Worm (Caenorhabditis elegans) whole organism, young adult: ENCODE measurements around the gene C27A7.5.

Experiments used
- B0336.3 ChIP-seq: fragments of 200-800 bp; sonication (Bioruptor generic); IDR thresholded peaks from 2 replicates; pipeline ENCODE4 v1.3.6; 2022; ENCODE audit warnings: missing genetic modification characterization, missing compliant biosample characterization
- F23B12.7 ChIP-seq: sonication (generic microtip); optimal IDR thresholded peaks from 2 replicates; lab custom pipeline; 2017; ENCODE audit warnings: missing genetic modification characterization, mild to moderate bottlenecking, missing compliant biosample characterization, antibody characterized with exemption, moderate library complexity; ENCODE audit not compliant: insufficient read depth
- F37B4.10 ChIP-seq: fragments of 200-800 bp; sonication (Bioruptor generic); IDR thresholded peaks from 2 replicates; pipeline ENCODE4 v1.3.6; 2022; ENCODE audit warnings: missing genetic modification characterization, missing compliant biosample characterization
- T07F8.4 ChIP-seq: sonication (generic microtip); optimal IDR thresholded peaks from 2 replicates; lab custom pipeline; 2016; ENCODE audit warnings: mild to moderate bottlenecking, missing genetic modification characterization, moderate library complexity, missing compliant biosample characterization
- Y53F4B.3 ChIP-seq: fragments of 200-800 bp; sonication (Bioruptor generic); IDR thresholded peaks from 2 replicates; pipeline ENCODE4 v1.3.6; 2022; ENCODE audit warnings: missing genetic modification reagents, missing genetic modification characterization, missing compliant biosample characterization
- ccch-3 ChIP-seq: fragments of 200-800 bp; sonication (Bioruptor generic); optimal IDR thresholded peaks from 2 replicates; lab custom pipeline; 2018; ENCODE audit warnings: mild to moderate bottlenecking, missing genetic modification characterization, missing compliant biosample characterization
- cebp-1 ChIP-seq, 2 experiments: fragments of 200-800 bp in 1 of 2; sonication (Bioruptor generic) in 1 of 2; sonication (generic microtip) in 1 of 2; IDR thresholded peaks in 1 of 2; optimal IDR thresholded peaks in 1 of 2; 2 replicates each; pipeline versions ENCODE4 v1.3.6 to Lab custom; 2017 to 2022; ENCODE audit warnings: missing compliant biosample characterization in 2 of 2, missing genetic modification characterization in 2 of 2, mild to moderate bottlenecking in 1 of 2, missing genetic modification reagents in 1 of 2, moderate library complexity in 1 of 2
- ceh-100 ChIP-seq: fragments of 200-800 bp; sonication (Bioruptor generic); IDR thresholded peaks from 2 replicates; pipeline ENCODE4 v1.3.6; 2022; ENCODE audit warnings: missing genetic modification reagents, missing genetic modification characterization, missing compliant biosample characterization
- dpff-1 ChIP-seq: sonication (generic microtip); optimal IDR thresholded peaks from 2 replicates; lab custom pipeline; 2017; ENCODE audit warnings: mild to moderate bottlenecking, missing genetic modification characterization, missing compliant biosample characterization
- egrh-3 ChIP-seq: fragments of 200-800 bp; sonication (Bioruptor generic); IDR thresholded peaks from 2 replicates; pipeline ENCODE4 v1.3.6; 2022; ENCODE audit warnings: missing genetic modification reagents, missing genetic modification characterization, missing compliant biosample characterization
- hlh-26 ChIP-seq: fragments of 200-800 bp; sonication (Bioruptor generic); conservative IDR thresholded peaks from 2 replicates; pipeline ENCODE4 v1.3.6; 2022; ENCODE audit warnings: missing genetic modification reagents, missing genetic modification characterization, missing compliant biosample characterization
- hmg-1.2 ChIP-seq: fragments of 200-800 bp; sonication (Bioruptor generic); IDR thresholded peaks from 2 replicates; pipeline ENCODE4 v1.3.6; 2022; ENCODE audit warnings: missing genetic modification reagents, missing genetic modification characterization, missing compliant biosample characterization
- hsf-1 ChIP-seq: fragments of 200-800 bp; sonication (Bioruptor generic); IDR thresholded peaks from 2 replicates; pipeline ENCODE4 v1.3.6; 2022; ENCODE audit warnings: missing genetic modification reagents, missing genetic modification characterization, missing compliant biosample characterization
- lag-1 ChIP-seq: fragments of 200-800 bp; sonication (Bioruptor generic); IDR thresholded peaks from 2 replicates; pipeline ENCODE4 v1.3.6; 2022; ENCODE audit warnings: missing genetic modification reagents, missing genetic modification characterization, missing compliant biosample characterization
- let-607 ChIP-seq, 2 experiments: fragments of 200-800 bp in 1 of 2; sonication (Bioruptor generic) in 1 of 2; sonication (generic microtip) in 1 of 2; optimal IDR thresholded peaks; 2 replicates each; lab custom pipeline; 2016 to 2018; ENCODE audit warnings: mild to moderate bottlenecking in 2 of 2, missing compliant biosample characterization in 2 of 2, missing genetic modification characterization in 2 of 2, moderate library complexity in 2 of 2, missing genotype in 1 of 2
- lir-1 ChIP-seq: fragments of 200-800 bp; sonication (Bioruptor generic); conservative IDR thresholded peaks from 2 replicates; pipeline ENCODE4 v1.3.6; 2022; ENCODE audit warnings: missing genetic modification reagents, missing genetic modification characterization, missing compliant biosample characterization
- madf-3 ChIP-seq: fragments of 200-800 bp; sonication (Bioruptor generic); IDR thresholded peaks from 2 replicates; pipeline ENCODE4 v1.3.6; 2022; ENCODE audit warnings: missing genetic modification reagents, missing genetic modification characterization, missing compliant biosample characterization
- nfya-2 ChIP-seq: fragments of 200-800 bp; sonication (Bioruptor generic); IDR thresholded peaks from 2 replicates; pipeline ENCODE4 v1.3.6; 2022; ENCODE audit warnings: missing genetic modification reagents, missing genetic modification characterization, missing compliant biosample characterization
- nhr-120 ChIP-seq: fragments of 200-800 bp; sonication (Bioruptor generic); IDR thresholded peaks from 2 replicates; pipeline ENCODE4 v1.3.6; 2022; ENCODE audit warnings: missing genetic modification characterization, missing compliant biosample characterization
- nhr-27 ChIP-seq: fragments of 200-800 bp; sonication (Bioruptor generic); optimal IDR thresholded peaks from 2 replicates; lab custom pipeline; 2018; ENCODE audit warnings: mild to moderate bottlenecking, missing genetic modification characterization, moderate library complexity, missing compliant biosample characterization
- pbrm-1 ChIP-seq: fragments of 200-800 bp; sonication (Bioruptor generic); IDR thresholded peaks from 2 replicates; pipeline ENCODE4 v1.3.6; 2022; ENCODE audit warnings: missing genetic modification reagents, missing genetic modification characterization, missing compliant biosample characterization
- rcor-1 ChIP-seq: fragments of 200-800 bp; sonication (Bioruptor generic); IDR thresholded peaks from 2 replicates; pipeline ENCODE4 v1.3.6; 2022; ENCODE audit warnings: missing genetic modification reagents, missing genetic modification characterization, missing compliant biosample characterization
- sea-2 ChIP-seq: fragments of 200-800 bp; sonication (Bioruptor generic); IDR thresholded peaks from 2 replicates; pipeline ENCODE4 v1.3.6; 2022; ENCODE audit warnings: missing genetic modification characterization, missing compliant biosample characterization
- snpc-4 ChIP-seq, 5 experiments: fragments of 150-350 bp in 1 of 5; sonication (generic microtip) in 4 of 5; optimal IDR thresholded peaks; 2 replicates each; lab custom pipeline; 2014 to 2018; ENCODE audit warnings: missing genetic modification characterization in 5 of 5, missing biosample characterization in 3 of 5, antibody characterized with exemption in 2 of 5, mild to moderate bottlenecking in 2 of 5, missing compliant biosample characterization in 2 of 5, missing genotype in 2 of 5, moderate library complexity in 2 of 5, missing genetic modification reagents in 1 of 5
- unc-62 ChIP-seq: fragments of 150-350 bp; optimal IDR thresholded peaks from 2 replicates; lab custom pipeline; 2014; ENCODE audit warnings: missing biosample characterization, missing genetic modification reagents, missing genetic modification characterization
- zfh-2 ChIP-seq: fragments of 200-800 bp; sonication (Bioruptor generic); conservative IDR thresholded peaks from 2 replicates; pipeline ENCODE4 v1.3.6; 2022; ENCODE audit warnings: missing genetic modification reagents, missing genetic modification characterization, missing compliant biosample characterization
- ztf-28 ChIP-seq: fragments of 200-800 bp; sonication (Bioruptor generic); IDR thresholded peaks from 2 replicates; pipeline ENCODE4 v1.3.6; 2022; ENCODE audit warnings: missing genetic modification reagents, missing genetic modification characterization, missing compliant biosample characterization
- ztf-3 ChIP-seq: fragments of 200-800 bp; sonication (Bioruptor generic); optimal IDR thresholded peaks from 2 replicates; lab custom pipeline; 2018; ENCODE audit warnings: mild to moderate bottlenecking, missing genetic modification characterization, missing compliant biosample characterization
- ztf-6 ChIP-seq: fragments of 200-800 bp; sonication (Bioruptor generic); IDR thresholded peaks from 2 replicates; pipeline ENCODE4 v1.3.6; 2022; ENCODE audit warnings: missing genetic modification reagents, missing genetic modification characterization, missing compliant biosample characterization

Gene C27A7.5

ce11 chrV:12162906-12163305, 786 bp upstream of the C27A7.5 start, which contains the start of gene srj-4 (continued):
- TF ChIP-seq F37B4.10 (GFP tag; lab: Robert Waterston, UW): no peak

ce11 chrV:12161157-12161556, 963 bp downstream of the C27A7.5 start:
- TF ChIP-seq Y53F4B.3 (GFP tag; lab: Robert Waterston, UW) (no peak), F23B12.7 (tag; lab: Kevin White, UChicago) (no peak), ztf-3 (GFP tag; lab: Kevin White, UChicago) (no peak), cebp-1 (GFP tag; IDR thresholded peaks at IDR 0.05; lab: Robert Waterston, UW) (no peak), cebp-1 (tag; optimal IDR thresholded peaks at IDR 0.05; lab: Kevin White, UChicago) (no peak), ztf-6 (no peak), unc-62 (no peak), ceh-100 (GFP tag; lab: Robert Waterston, UW) (no peak), nhr-120 (no peak), hlh-26 (GFP tag; lab: Robert Waterston, UW) (no peak), T07F8.4 (tag; lab: Kevin White, UChicago) (no peak), let-607 (tag; optimal IDR thresholded peaks at IDR 0.05; lab: Kevin White, UChicago) (no peak), pbrm-1 (no peak), B0336.3 (GFP tag; lab: Robert Waterston, UW) (no peak), hmg-1.2 (GFP tag; lab: Robert Waterston, UW) (no peak), sea-2 (no peak), F37B4.10 (GFP tag; lab: Robert Waterston, UW) (no peak), rcor-1 (GFP tag; lab: Robert Waterston, UW) (no peak), nhr-27 (tag; lab: Kevin White, UChicago) (no peak)
- TF ChIP-seq, all 124 proteins: peak for 0

- no peak for TF ChIP-seq madf-3 (GFP tag; lab: Robert Waterston, UW)
- no peak for TF ChIP-seq zfh-2 (GFP tag; lab: Robert Waterston, UW)
- no peak for TF ChIP-seq snpc-4 (GFP tag; optimal IDR thresholded peaks at IDR 0.05; lab: Kevin White, UChicago)
- TF ChIP-seq snpc-4 (tag; optimal IDR thresholded peaks at IDR 0.05; lab: Kevin White, UChicago): no peak
Observed at ce11 chrV:12159975-12160374, 2.1 kb downstream of the C27A7.5 start.

ce11 chrV:12158377-12158776, 3.7 kb downstream of the C27A7.5 start:
- TF ChIP-seq nfya-2 (GFP tag; lab: Robert Waterston, UW): no peak
- TF ChIP-seq egrh-3: 0 out of 2 replicates have a peak, but pooled peaks have one; percentile 21
- TF ChIP-seq ztf-6: 0 out of 2 replicates have a peak, but pooled peaks have one; percentile 19
- TF ChIP-seq dpff-1 (tag; lab: Kevin White, UChicago): no peak
- no peak for TF ChIP-seq lir-1 (GFP tag; lab: Robert Waterston, UW)
- TF ChIP-seq lag-1 (GFP tag; lab: Robert Waterston, UW): no peak
- no peak for TF ChIP-seq hsf-1 (GFP tag; lab: Robert Waterston, UW)
- no peak for TF ChIP-seq rcor-1 (GFP tag; lab: Robert Waterston, UW)
- TF ChIP-seq ztf-28 (GFP tag; lab: Robert Waterston, UW): no peak
- TF ChIP-seq, all 124 proteins: peak for 2

- TF ChIP-seq ccch-3 (GFP tag; lab: Kevin White, UChicago): no peak
Observed at ce11 chrV:12154554-12154953, 7.6 kb downstream of the C27A7.5 start, which contains the start of gene C27A7.9. Gene C27A7.9, minus strand, starts transcription at chrV:12154654.
